In genomic region chr3L:16026065-16026789, dm6 we compare ENCODE assay signal across 5 fruit fly cellular contexts.
TF ChIP-seq lines count a peak whose summit lies in the region.

No protein-coding gene starts in this region.

- no peak for TF ChIP-seq CTCF in whole organism, embryonic (GFP tag; optimal IDR thresholded peaks at IDR 0.05; lab: Kevin White, UChicago)

TF ChIP-seq in whole organism, adult, 20 proteins besides CTCF, POLR2A, EP300 and RAD21:
- TF ChIP-seq CG7101 (tag; optimal IDR thresholded peaks at IDR 0.05; lab: Kevin White, UChicago), result peak; percentile 40
- TF ChIP-seq cic (GFP tag; optimal IDR thresholded peaks at IDR 0.05; lab: Kevin White, UChicago), result peak; percentile 95
- TF ChIP-seq CG5204 (GFP tag; optimal IDR thresholded peaks at IDR 0.05; lab: Kevin White, UChicago), result no peak
- no peak for TF ChIP-seq pad (GFP tag; optimal IDR thresholded peaks at IDR 0.05; lab: Kevin White, UChicago)
- TF ChIP-seq ovo (GFP tag; optimal IDR thresholded peaks at IDR 0.05; lab: Kevin White, UChicago), result peak; percentile 68
- peak; percentile 53 for TF ChIP-seq CG12768 (GFP tag; optimal IDR thresholded peaks at IDR 0.05; lab: Kevin White, UChicago)
- peak; percentile 35 for TF ChIP-seq Crg-1 (GFP tag; optimal IDR thresholded peaks at IDR 0.05; lab: Kevin White, UChicago)
- TF ChIP-seq Hr96 (GFP tag; optimal IDR thresholded peaks at IDR 0.05; lab: Kevin White, UChicago), result peak; percentile 13
TF ChIP-seq in whole organism, adult: peak in this region for 6.

TF ChIP-seq in whole organism, embryonic, 481 proteins besides CTCF, POLR2A, EP300 and RAD21 (continues in another document):
- TF ChIP-seq NC2α (GFP tag; optimal IDR thresholded peaks at IDR 0.05; lab: Kevin White, UChicago) (peak; percentile 74), caup (GFP tag; optimal IDR thresholded peaks at IDR 0.05; lab: Kevin White, UChicago; ENCODE audit: severe bottlenecking) (peak; percentile 78), Ets97D (GFP tag; optimal IDR thresholded peaks at IDR 0.05; lab: Kevin White, UChicago) (no peak), mld (GFP tag; IDR thresholded peaks at IDR 0.05; lab: Robert Waterston, UW; ENCODE audit: partially characterized antibody) (no peak), CG1647 (GFP tag; optimal IDR thresholded peaks at IDR 0.05; lab: Kevin White, UChicago) (peak; percentile 34), croc (GFP tag; conservative IDR thresholded peaks at IDR 0.05; lab: Robert Waterston, UW) (peak; percentile 34; the same call in 1 of the 3 replicates), fd3F (GFP tag; optimal IDR thresholded peaks at IDR 0.05; lab: Kevin White, UChicago) (peak; percentile 25), vvl (GFP tag; IDR thresholded peaks at IDR 0.05; lab: Robert Waterston, UW) (peak; percentile 74), danr (GFP tag; IDR thresholded peaks at IDR 0.05; lab: Robert Waterston, UW) (no peak), CG33213 (GFP tag; optimal IDR thresholded peaks at IDR 0.05; lab: Kevin White, UChicago) (peak; percentile 70), Aef1 (GFP tag; IDR thresholded peaks at IDR 0.05; lab: Robert Waterston, UW) (peak; percentile 68), trh (GFP tag; optimal IDR thresholded peaks at IDR 0.05; lab: Kevin White, UChicago) (no peak), ase (GFP tag; IDR thresholded peaks at IDR 0.05; lab: Robert Waterston, UW) (no peak), grn (GFP tag; optimal IDR thresholded peaks at IDR 0.05; lab: Kevin White, UChicago) (peak; percentile 80), HLH3B (GFP tag; IDR thresholded peaks at IDR 0.05; lab: Robert Waterston, UW) (peak; percentile 65; the same call in 1 of the 2 replicates), CG4854 (GFP tag; optimal IDR thresholded peaks at IDR 0.05; lab: Kevin White, UChicago) (peak; percentile 38), CG4707 (GFP tag; optimal IDR thresholded peaks at IDR 0.05; lab: Kevin White, UChicago) (peak; percentile 42), corto (GFP tag; optimal IDR thresholded peaks at IDR 0.05; lab: Kevin White, UChicago) (no peak), gfzf (GFP tag; optimal IDR thresholded peaks at IDR 0.05; lab: Kevin White, UChicago) (no peak), stwl (tag; optimal IDR thresholded peaks at IDR 0.05; lab: Kevin White, UChicago) (no peak)

TF ChIP-seq in whole organism, prepupa, 60 proteins besides CTCF, POLR2A, EP300 and RAD21 (continues in another document):
- TF ChIP-seq CG3032 (tag; optimal IDR thresholded peaks at IDR 0.05; lab: Kevin White, UChicago), result no peak
- peak; percentile 79 for TF ChIP-seq CG6163 (GFP tag; IDR thresholded peaks at IDR 0.05; lab: Robert Waterston, UW)
- peak; percentile 13 for TF ChIP-seq vri (GFP tag; optimal IDR thresholded peaks at IDR 0.05; lab: Kevin White, UChicago)
- TF ChIP-seq CG34406 (GFP tag; optimal IDR thresholded peaks at IDR 0.05; lab: Kevin White, UChicago), result peak; percentile 44
- peak; percentile 29 for TF ChIP-seq svp (GFP tag; lab: Kevin White, UChicago)
- TF ChIP-seq CG32006 (GFP tag; optimal IDR thresholded peaks at IDR 0.05; lab: Kevin White, UChicago), result peak; percentile 9
- TF ChIP-seq Eip78C (GFP tag; lab: Kevin White, UChicago), result peak; percentile 79
- peak; percentile 32 for TF ChIP-seq CG1621 (tag; optimal IDR thresholded peaks at IDR 0.05; lab: Kevin White, UChicago)
- 0 out of 3 replicates have a peak, but pooled peaks have one; percentile 30 for TF ChIP-seq eg (GFP tag; IDR thresholded peaks at IDR 0.05; lab: Robert Waterston, UW)
- peak; percentile 32 for TF ChIP-seq CG6792 (GFP tag; optimal IDR thresholded peaks at IDR 0.05; lab: Kevin White, UChicago)
- TF ChIP-seq CG6276 (GFP tag; optimal IDR thresholded peaks at IDR 0.05; lab: Kevin White, UChicago), result no peak
- TF ChIP-seq Eip93F (GFP tag; optimal IDR thresholded peaks at IDR 0.05; lab: Kevin White, UChicago), result no peak
- TF ChIP-seq net (GFP tag; optimal IDR thresholded peaks at IDR 0.05; lab: Kevin White, UChicago), result peak; percentile 42
- peak; percentile 45 for TF ChIP-seq CG10669 (GFP tag; optimal IDR thresholded peaks at IDR 0.05; lab: Kevin White, UChicago)
- TF ChIP-seq CG10631 (GFP tag; optimal IDR thresholded peaks at IDR 0.05; lab: Kevin White, UChicago), result peak; percentile 28
- TF ChIP-seq CG6854 (GFP tag; optimal IDR thresholded peaks at IDR 0.05; lab: Kevin White, UChicago), result peak; percentile 97
- no peak for TF ChIP-seq CG8119 (GFP tag; IDR thresholded peaks at IDR 0.05; lab: Robert Waterston, UW)
- TF ChIP-seq CG6808 (GFP tag; optimal IDR thresholded peaks at IDR 0.05; lab: Kevin White, UChicago), result peak; percentile 40
- TF ChIP-seq CG9139 (GFP tag; optimal IDR thresholded peaks at IDR 0.05; lab: Kevin White, UChicago), result peak; percentile 51
- TF ChIP-seq lz (GFP tag; optimal IDR thresholded peaks at IDR 0.05; lab: Kevin White, UChicago), result no peak
- peak; percentile 45 for TF ChIP-seq esn (GFP tag; optimal IDR thresholded peaks at IDR 0.05; lab: Kevin White, UChicago)
- TF ChIP-seq CG3919 (GFP tag; optimal IDR thresholded peaks at IDR 0.05; lab: Kevin White, UChicago), result peak; percentile 46

TF ChIP-seq in whole organism, pupa, 21 proteins besides CTCF, POLR2A, EP300 and RAD21:
- TF ChIP-seq CG9948 (tag; optimal IDR thresholded peaks at IDR 0.05; lab: Kevin White, UChicago) (no peak), CG34367 (tag; optimal IDR thresholded peaks at IDR 0.05; lab: Kevin White, UChicago) (peak; percentile 7), rn (GFP tag; IDR thresholded peaks at IDR 0.05; lab: Robert Waterston, UW) (no peak), Snoo (tag; optimal IDR thresholded peaks at IDR 0.05; lab: Kevin White, UChicago) (peak; percentile 6), D1 (tag; optimal IDR thresholded peaks at IDR 0.05; lab: Kevin White, UChicago) (no peak), CG32121 (GFP tag; IDR thresholded peaks at IDR 0.05; lab: Robert Waterston, UW) (no peak), CG4496 (GFP tag; IDR thresholded peaks at IDR 0.05; lab: Robert Waterston, UW) (no peak), EcR (GFP tag; optimal IDR thresholded peaks at IDR 0.05; lab: Kevin White, UChicago) (no peak), CG8159 (tag; optimal IDR thresholded peaks at IDR 0.05; lab: Kevin White, UChicago) (no peak), CG12605 (GFP tag; IDR thresholded peaks at IDR 0.05; lab: Robert Waterston, UW) (no peak), Pif1B (GFP tag; optimal IDR thresholded peaks at IDR 0.05; lab: Kevin White, UChicago) (peak; percentile 32), CG13204 (GFP tag; optimal IDR thresholded peaks at IDR 0.05; lab: Kevin White, UChicago) (peak; percentile 51), CG8301 (tag; optimal IDR thresholded peaks at IDR 0.05; lab: Kevin White, UChicago) (no peak), gl (tag; optimal IDR thresholded peaks at IDR 0.05; lab: Kevin White, UChicago) (peak; percentile 20), fd96Ca (GFP tag; IDR thresholded peaks at IDR 0.05; lab: Robert Waterston, UW) (peak; percentile 54; the same call in 2 of the 3 replicates), Ets98B (GFP tag; IDR thresholded peaks at IDR 0.05; lab: Robert Waterston, UW) (0 out of 2 replicates have a peak, but pooled peaks have one; percentile 16), CG15710 (tag; optimal IDR thresholded peaks at IDR 0.05; lab: Kevin White, UChicago) (no peak), CG14655 (GFP tag; optimal IDR thresholded peaks at IDR 0.05; lab: Kevin White, UChicago) (peak; percentile 35), Pif1A (GFP tag; optimal IDR thresholded peaks at IDR 0.05; lab: Kevin White, UChicago) (peak; percentile 50), CG17806 (tag; optimal IDR thresholded peaks at IDR 0.05; lab: Kevin White, UChicago) (no peak)

TF ChIP-seq in whole organism, wandering third instar larva, 38 proteins besides CTCF, POLR2A, EP300 and RAD21:
- TF ChIP-seq CG32264 (GFP tag; optimal IDR thresholded peaks at IDR 0.05; lab: Kevin White, UChicago) (no peak), Myc (optimal IDR thresholded peaks at IDR 0.05; lab: Kevin White, UChicago) (no peak), CG9705 (GFP tag; optimal IDR thresholded peaks at IDR 0.05; lab: Kevin White, UChicago) (peak; percentile 1), dsf (GFP tag; optimal IDR thresholded peaks at IDR 0.05; lab: Kevin White, UChicago; ENCODE audit: borderline replicate concordance) (no peak), pan (optimal IDR thresholded peaks at IDR 0.05; lab: Kevin White, UChicago) (no peak), Hnf4 (GFP tag; optimal IDR thresholded peaks at IDR 0.05; lab: Kevin White, UChicago) (peak; percentile 40), Dif (GFP tag; optimal IDR thresholded peaks at IDR 0.05; lab: Kevin White, UChicago; ENCODE audit: partially characterized antibody) (no peak), sage (GFP tag; optimal IDR thresholded peaks at IDR 0.05; lab: Kevin White, UChicago) (no peak), rgr (GFP tag; optimal IDR thresholded peaks at IDR 0.05; lab: Kevin White, UChicago) (peak; percentile 60), foxo (GFP tag; optimal IDR thresholded peaks at IDR 0.05; lab: Kevin White, UChicago) (peak in 1 of 2 experiments; percentile 25), jim (GFP tag; optimal IDR thresholded peaks at IDR 0.05; lab: Kevin White, UChicago) (peak; percentile 29), brk (GFP tag; optimal IDR thresholded peaks at IDR 0.05; lab: Kevin White, UChicago) (no peak), Mio (GFP tag; optimal IDR thresholded peaks at IDR 0.05; lab: Kevin White, UChicago) (no peak), br (GFP tag; optimal IDR thresholded peaks at IDR 0.05; lab: Kevin White, UChicago) (peak; percentile 51), GATAd (GFP tag; optimal IDR thresholded peaks at IDR 0.05; lab: Kevin White, UChicago) (no peak), HLH106 (tag; optimal IDR thresholded peaks at IDR 0.05; lab: Kevin White, UChicago) (peak; percentile 0), fru (GFP tag; optimal IDR thresholded peaks at IDR 0.05; lab: Kevin White, UChicago) (peak; percentile 23), ey (GFP tag; optimal IDR thresholded peaks at IDR 0.05; lab: Kevin White, UChicago) (no peak), Hr83 (GFP tag; optimal IDR thresholded peaks at IDR 0.05; lab: Kevin White, UChicago; ENCODE audit: poor library complexity, severe bottlenecking) (peak; percentile 22), Sp1 (GFP tag; optimal IDR thresholded peaks at IDR 0.05; lab: Kevin White, UChicago) (peak; percentile 33), OdsH (GFP tag; optimal IDR thresholded peaks at IDR 0.05; lab: Kevin White, UChicago) (peak; percentile 39), lola (GFP tag; optimal IDR thresholded peaks at IDR 0.05; lab: Kevin White, UChicago) (no peak), dmrt93B (GFP tag; optimal IDR thresholded peaks at IDR 0.05; lab: Kevin White, UChicago) (peak; percentile 32), psq (GFP tag; optimal IDR thresholded peaks at IDR 0.05; lab: Kevin White, UChicago) (peak; percentile 25), h (GFP tag; optimal IDR thresholded peaks at IDR 0.05; lab: Kevin White, UChicago) (peak; percentile 51), sv (GFP tag; optimal IDR thresholded peaks at IDR 0.05; lab: Kevin White, UChicago) (peak; percentile 15)
